Worm (Caenorhabditis elegans): ENCODE data around the gene gtf-2H3.

DNA sequence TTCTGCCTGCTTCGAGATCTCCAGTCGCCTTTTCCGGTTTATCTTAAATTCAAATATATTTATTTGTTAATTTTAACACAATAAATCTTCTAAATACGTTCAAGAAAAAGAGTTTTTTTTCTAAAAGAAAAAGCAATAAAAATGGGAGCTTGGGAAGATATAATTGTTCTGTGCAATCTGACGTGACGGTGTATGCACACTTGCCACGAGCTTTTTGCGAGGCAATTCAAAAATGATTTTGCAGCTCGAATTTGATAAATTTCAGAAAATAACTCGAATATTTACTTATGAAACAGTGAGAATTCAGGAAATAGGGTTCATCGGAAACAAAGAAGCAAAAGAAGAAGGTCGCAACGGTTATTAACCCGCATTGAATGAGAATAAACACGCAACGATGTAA is 26.9 kb downstream of the gtf-2H3 start:
- TF ChIP-seq ceh-36 (tag; optimal IDR thresholded peaks at IDR 0.05): no peak
- no peak for TF ChIP-seq tbx-11 (GFP tag; IDR thresholded peaks at IDR 0.05)
